Fruit fly (Drosophila melanogaster) whole organism, embryonic: ENCODE data around the gene CG4594.

ENCODE experiments used
- Adf1 ChIP-seq: fragments of 200-800 bp; sonication (Bioruptor generic); IDR thresholded peaks from 2 replicates; pipeline ENCODE4 v1.3.6; 2022; ENCODE audit warnings: missing biosample characterization, missing genetic modification characterization
- CG10959 ChIP-seq: fragments of 200-800 bp; sonication (Bioruptor generic); IDR thresholded peaks from 2 replicates; pipeline ENCODE4 v1.3.6; 2022; ENCODE audit warnings: missing biosample characterization, missing genetic modification characterization
- CG11560 ChIP-seq: fragments of 200-800 bp; sonication (Bioruptor generic); IDR thresholded peaks from 3 replicates; pipeline ENCODE4 v1.3.6; 2022; ENCODE audit warnings: missing biosample characterization, missing genetic modification characterization
- CG12299 ChIP-seq: fragments of 200-800 bp; sonication (Bioruptor generic); optimal IDR thresholded peaks from 2 replicates; lab custom pipeline; 2018; ENCODE audit warnings: missing biosample characterization, mild to moderate bottlenecking, missing genetic modification characterization
- CG18011 ChIP-seq: fragments of 200-800 bp; sonication (Bioruptor generic); optimal IDR thresholded peaks from 2 replicates; lab custom pipeline; 2017; ENCODE audit warnings: missing biosample characterization, missing genetic modification characterization, mild to moderate bottlenecking, moderate library complexity, missing genotype
- CG31388 ChIP-seq: fragments of 200-800 bp; sonication (Bioruptor generic); optimal IDR thresholded peaks from 2 replicates; lab custom pipeline; 2016; ENCODE audit warnings: missing biosample characterization, missing genetic modification characterization
- CG4730 ChIP-seq: fragments of 200-800 bp; sonication (Bioruptor generic); IDR thresholded peaks from 2 replicates; pipeline ENCODE4 v1.3.6; 2022; ENCODE audit warnings: missing biosample characterization, missing genetic modification characterization
- CG4820 ChIP-seq: fragments of 200-800 bp; sonication (Bioruptor generic); optimal IDR thresholded peaks from 3 replicates; lab custom pipeline; 2016; ENCODE audit warnings: missing biosample characterization, missing genetic modification characterization
- CG6813 ChIP-seq: fragments of 200-800 bp; sonication (Bioruptor generic); optimal IDR thresholded peaks from 2 replicates; lab custom pipeline; 2017; ENCODE audit warnings: missing biosample characterization, missing genetic modification characterization, mild to moderate bottlenecking, moderate library complexity, missing genetic modification reagents
- CG9797 ChIP-seq: fragments of 200-800 bp; sonication (Bioruptor generic); optimal IDR thresholded peaks from 3 replicates; lab custom pipeline; 2018; ENCODE audit warnings: missing biosample characterization, mild to moderate bottlenecking, missing genetic modification characterization
- Dfd ChIP-seq, 2 experiments: fragments of >200 bp; optimal IDR thresholded peaks; 2 replicates each; lab custom pipeline; 2017; ENCODE audit warnings: missing biosample characterization in 2 of 2, missing genetic modification characterization in 2 of 2
- Ets65A ChIP-seq: fragments of 200-800 bp; sonication (Bioruptor generic); peaks from one replicate; lab custom pipeline; 2016; ENCODE audit warnings: missing biosample characterization, missing genetic modification characterization
- Ets97D ChIP-seq: fragments of 200-800 bp; sonication (Bioruptor generic); optimal IDR thresholded peaks from 3 replicates; lab custom pipeline; 2016; ENCODE audit warnings: missing biosample characterization, missing genetic modification characterization
- Gsc ChIP-seq: fragments of 200-800 bp; sonication (Bioruptor generic); IDR thresholded peaks from 2 replicates; pipeline ENCODE4 v1.3.6; 2022; ENCODE audit warnings: missing biosample characterization, missing genetic modification characterization
- Med ChIP-seq: fragments of 200-800 bp; sonication (Bioruptor generic); peaks from one replicate; lab custom pipeline; 2016; ENCODE audit warnings: missing biosample characterization, missing genetic modification characterization, mild to moderate bottlenecking, inconsistent platforms, moderate library complexity
- PHDP ChIP-seq: fragments of 200-800 bp; sonication (Bioruptor generic); optimal IDR thresholded peaks from 3 replicates; lab custom pipeline; 2018; ENCODE audit warnings: missing biosample characterization, mild to moderate bottlenecking, missing genetic modification characterization, moderate library complexity
- Pdp1 ChIP-seq, 2 experiments: fragments of 200-800 bp; sonication (Bioruptor generic); optimal IDR thresholded peaks; 3 replicates each; lab custom pipeline; 2016; ENCODE audit warnings: missing biosample characterization in 2 of 2, missing genetic modification characterization in 2 of 2, mild to moderate bottlenecking in 1 of 2, moderate library complexity in 1 of 2
- Side ChIP-seq: fragments of 200-800 bp; sonication (Bioruptor generic); optimal IDR thresholded peaks from 2 replicates; lab custom pipeline; 2016; ENCODE audit warnings: missing biosample characterization, missing genetic modification characterization
- Sin3A ChIP-seq: fragments of >200 bp; optimal IDR thresholded peaks from 2 replicates; lab custom pipeline; 2018
- Sox100B ChIP-seq: fragments of 200-800 bp; sonication (Bioruptor generic); optimal IDR thresholded peaks from 3 replicates; lab custom pipeline; 2018; ENCODE audit warnings: missing biosample characterization, mild to moderate bottlenecking, missing genetic modification characterization
- Spps ChIP-seq: fragments of 200-800 bp; sonication (Bioruptor generic); optimal IDR thresholded peaks from 2 replicates; lab custom pipeline; 2018; ENCODE audit warnings: missing biosample characterization, mild to moderate bottlenecking, missing genetic modification characterization
- Trl ChIP-seq, 3 experiments: fragments of >200 bp in 2 of 3; fragments of 200-800 bp in 1 of 3; sonication (Bioruptor generic) in 1 of 3; optimal IDR thresholded peaks; 2 replicates in 1 of 3; 3 replicates in 2 of 3; lab custom pipeline; 2016 to 2017; ENCODE audit warnings: missing biosample characterization in 1 of 3, missing genetic modification characterization in 1 of 3
- ab ChIP-seq: fragments of 200-800 bp; sonication (Bioruptor generic); optimal IDR thresholded peaks from 2 replicates; lab custom pipeline; 2016; ENCODE audit warnings: missing biosample characterization, missing genetic modification characterization
- abd-A ChIP-seq: fragments of 200-800 bp; sonication (Bioruptor generic); optimal IDR thresholded peaks from 3 replicates; lab custom pipeline; 2019; ENCODE audit warnings: missing biosample characterization, mild to moderate bottlenecking, missing genetic modification characterization, moderate library complexity
- ato ChIP-seq: fragments of 200-800 bp; sonication (Bioruptor generic); IDR thresholded peaks from 2 replicates; pipeline ENCODE4 v1.3.6; 2022; ENCODE audit warnings: missing biosample characterization, missing genetic modification characterization; ENCODE audit not compliant: partially characterized antibody
- cg ChIP-seq: fragments of 200-800 bp; sonication (Bioruptor generic); optimal IDR thresholded peaks from 3 replicates; lab custom pipeline; 2019; ENCODE audit warnings: missing biosample characterization, mild to moderate bottlenecking, missing genetic modification characterization, moderate library complexity
- chif ChIP-seq, 2 experiments: fragments of 200-800 bp; sonication (Bioruptor generic); optimal IDR thresholded peaks; 3 replicates each; lab custom pipeline; 2016; ENCODE audit warnings: missing biosample characterization in 2 of 2, missing genetic modification characterization in 2 of 2
- cwo ChIP-seq: fragments of 200-800 bp; sonication (Bioruptor generic); optimal IDR thresholded peaks from 3 replicates; lab custom pipeline; 2017; ENCODE audit warnings: missing biosample characterization, missing genetic modification characterization, mild to moderate bottlenecking, moderate library complexity, missing genetic modification reagents
- disco-r ChIP-seq: fragments of 200-800 bp; sonication (Bioruptor generic); optimal IDR thresholded peaks from 2 replicates; lab custom pipeline; 2016; ENCODE audit warnings: missing biosample characterization, missing genetic modification characterization
- dm ChIP-seq: fragments of 200-800 bp; sonication (Bioruptor generic); optimal IDR thresholded peaks from 3 replicates; lab custom pipeline; 2016; ENCODE audit warnings: missing biosample characterization, missing genetic modification characterization
- ewg ChIP-seq: fragments of 200-800 bp; sonication (Bioruptor generic); optimal IDR thresholded peaks from 3 replicates; lab custom pipeline; 2017; ENCODE audit warnings: mild to moderate bottlenecking, missing biosample characterization, missing genetic modification reagents, missing genetic modification characterization
- gce ChIP-seq: fragments of 200-800 bp; sonication (Bioruptor generic); IDR thresholded peaks from 3 replicates; pipeline ENCODE4 v1.3.6; 2022; ENCODE audit warnings: missing biosample characterization, missing genetic modification characterization
- kah ChIP-seq: fragments of 200-800 bp; sonication (Bioruptor generic); optimal IDR thresholded peaks from 2 replicates; lab custom pipeline; 2018; ENCODE audit warnings: missing biosample characterization, mild to moderate bottlenecking, missing genetic modification characterization
- knrl ChIP-seq: fragments of 200-800 bp; sonication (Bioruptor generic); IDR thresholded peaks from 3 replicates; pipeline ENCODE4 v1.3.6; 2022; ENCODE audit warnings: missing biosample characterization, missing genetic modification characterization; ENCODE audit not compliant: partially characterized antibody
- lab ChIP-seq: fragments of 200-800 bp; sonication (Bioruptor generic); optimal IDR thresholded peaks from 3 replicates; lab custom pipeline; 2017; ENCODE audit warnings: missing biosample characterization, missing genetic modification characterization, mild to moderate bottlenecking, moderate library complexity, missing genetic modification reagents
- mirr ChIP-seq: fragments of 200-800 bp; sonication (Bioruptor generic); optimal IDR thresholded peaks from 3 replicates; lab custom pipeline; 2018; ENCODE audit warnings: missing biosample characterization, mild to moderate bottlenecking, missing genetic modification characterization
- p53 ChIP-seq: fragments of 200-800 bp; sonication (Bioruptor generic); optimal IDR thresholded peaks from 2 replicates; lab custom pipeline; 2016; ENCODE audit warnings: missing biosample characterization, missing genetic modification characterization
- prd ChIP-seq, 3 experiments: fragments of >200 bp in 2 of 3; fragments of 200-800 bp in 1 of 3; sonication (Bioruptor generic) in 1 of 3; optimal IDR thresholded peaks in 2 of 3; IDR thresholded peaks in 1 of 3; 2 replicates in 2 of 3; 3 replicates in 1 of 3; pipeline versions ENCODE4 v1.3.6 to Lab custom; 2017 to 2022; ENCODE audit warnings: missing biosample characterization in 1 of 3, missing genetic modification characterization in 1 of 3
- pum ChIP-seq: fragments of 200-800 bp; sonication (Bioruptor generic); optimal IDR thresholded peaks from 2 replicates; lab custom pipeline; 2016; ENCODE audit warnings: missing biosample characterization, missing genetic modification characterization
- sc ChIP-seq, 3 experiments: fragments of >200 bp in 2 of 3; fragments of 200-800 bp in 1 of 3; sonication (Bioruptor generic) in 1 of 3; optimal IDR thresholded peaks; 2 replicates in 2 of 3; 3 replicates in 1 of 3; lab custom pipeline; 2017; ENCODE audit warnings: mild to moderate bottlenecking in 1 of 3, missing biosample characterization in 1 of 3, missing genetic modification characterization in 1 of 3, missing genetic modification reagents in 1 of 3
- scrt ChIP-seq: fragments of 200-800 bp; sonication (Bioruptor generic); optimal IDR thresholded peaks from 2 replicates; lab custom pipeline; 2018; ENCODE audit warnings: missing biosample characterization, mild to moderate bottlenecking, missing genetic modification characterization, moderate library complexity
- sim ChIP-seq: fragments of 200-800 bp; sonication (Bioruptor generic); IDR thresholded peaks from 2 replicates; pipeline ENCODE4 v1.3.6; 2022; ENCODE audit warnings: missing biosample characterization, missing genetic modification characterization
- sqz ChIP-seq: fragments of 200-800 bp; sonication (Bioruptor generic); optimal IDR thresholded peaks from 3 replicates; lab custom pipeline; 2018; ENCODE audit warnings: missing biosample characterization, mild to moderate bottlenecking, missing genetic modification characterization
- sr ChIP-seq: fragments of 200-800 bp; sonication (Bioruptor generic); IDR thresholded peaks from 3 replicates; pipeline ENCODE4 v1.3.6; 2022; ENCODE audit warnings: missing biosample characterization, missing genetic modification characterization
- stc ChIP-seq: fragments of 200-800 bp; sonication (Bioruptor generic); IDR thresholded peaks from 2 replicates; pipeline ENCODE4 v1.3.6; 2022; ENCODE audit warnings: missing biosample characterization, missing genetic modification characterization
- usp ChIP-seq: fragments of >200 bp; optimal IDR thresholded peaks from 2 replicates; lab custom pipeline; 2017; ENCODE audit warnings: missing biosample characterization, missing genetic modification characterization
- vnd ChIP-seq: fragments of 200-800 bp; sonication (Bioruptor generic); IDR thresholded peaks from 3 replicates; pipeline ENCODE4 v1.3.6; 2022; ENCODE audit warnings: missing biosample characterization, missing genetic modification characterization; ENCODE audit not compliant: partially characterized antibody
- wdn ChIP-seq: fragments of 200-800 bp; sonication (Bioruptor generic); IDR thresholded peaks from 2 replicates; pipeline ENCODE4 v1.3.6; 2022; ENCODE audit warnings: missing biosample characterization, missing genetic modification characterization
- z ChIP-seq: fragments of 200-800 bp; sonication (Bioruptor generic); IDR thresholded peaks from 3 replicates; pipeline ENCODE4 v1.3.6; 2022; ENCODE audit warnings: missing biosample characterization, missing genetic modification characterization
- zfh2 ChIP-seq: fragments of 200-800 bp; sonication (Bioruptor generic); optimal IDR thresholded peaks from 2 replicates; lab custom pipeline; 2016; ENCODE audit warnings: missing biosample characterization, missing genetic modification characterization

The CG4594 gene

dm6 chr2L:9882393-9882971 lies 37.5 kb upstream of the CG4594 start (continued):
- TF ChIP-seq pum (GFP tag; lab: Kevin White, UChicago) (no peak), ab (GFP tag; lab: Kevin White, UChicago) (no peak), ewg (no peak), cwo (GFP tag; lab: Kevin White, UChicago) (no peak), cg (GFP tag; lab: Kevin White, UChicago) (peak; percentile 60), sim (GFP tag; lab: Robert Waterston, UW) (no peak), Pdp1 (GFP tag; optimal IDR thresholded peaks at IDR 0.05; lab: Kevin White, UChicago) (no peak), CG11560 (tag; lab: Robert Waterston, UW) (no peak), scrt (GFP tag; lab: Kevin White, UChicago) (peak; percentile 18), CG4730 (GFP tag; lab: Robert Waterston, UW) (no peak), z (GFP tag; lab: Robert Waterston, UW) (no peak), Sox100B (no peak), CG9797 (GFP tag; lab: Kevin White, UChicago) (no peak), sr (GFP tag; lab: Robert Waterston, UW) (no peak), CG6813 (no peak), lab (GFP tag; lab: Kevin White, UChicago) (no peak), Sin3A (lab: Kevin White, UChicago) (no peak), mirr (GFP tag; lab: Kevin White, UChicago) (peak; percentile 58), chif (GFP tag; optimal IDR thresholded peaks at IDR 0.05; lab: Kevin White, UChicago) (no peak), sc (optimal IDR thresholded peaks at IDR 0.05; lab: Kevin White, UChicago) (no peak), sc (GFP tag; optimal IDR thresholded peaks at IDR 0.05; lab: Kevin White, UChicago) (no peak), Side (GFP tag; lab: Kevin White, UChicago) (no peak), Ets65A (peak; percentile 31), CG10959 (no peak), wdn (GFP tag; lab: Robert Waterston, UW) (no peak), sqz (GFP tag; lab: Kevin White, UChicago) (peak; percentile 5), CG31388 (GFP tag; lab: Kevin White, UChicago) (no peak), Trl (optimal IDR thresholded peaks at IDR 0.05; lab: Kevin White, UChicago) (peak in 1 of 2 experiments; percentile 7), Trl (GFP tag; optimal IDR thresholded peaks at IDR 0.05; lab: Kevin White, UChicago) (no peak), zfh2 (no peak), Gsc (GFP tag; lab: Robert Waterston, UW) (no peak), Ets97D (GFP tag; lab: Kevin White, UChicago) (no peak), p53 (GFP tag; lab: Kevin White, UChicago) (no peak), PHDP (tag; lab: Kevin White, UChicago) (no peak), CG18011 (GFP tag; lab: Kevin White, UChicago) (no peak), Spps (tag; lab: Kevin White, UChicago) (no peak), dm (no peak), abd-A (peak; percentile 86), ato (GFP tag; lab: Robert Waterston, UW) (no peak), disco-r (no peak), vnd (GFP tag; lab: Robert Waterston, UW) (no peak), stc (GFP tag; lab: Robert Waterston, UW) (no peak), Adf1 (GFP tag; lab: Robert Waterston, UW) (no peak), CG4820 (GFP tag; lab: Kevin White, UChicago) (no peak), usp (no peak), gce (GFP tag; lab: Robert Waterston, UW) (no peak), kah (GFP tag; lab: Kevin White, UChicago) (no peak), prd (optimal IDR thresholded peaks at IDR 0.05; lab: Kevin White, UChicago) (no peak), prd (GFP tag; IDR thresholded peaks at IDR 0.05; lab: Robert Waterston, UW) (no peak), Med (GFP tag; lab: Kevin White, UChicago) (no peak), CG12299 (tag; lab: Kevin White, UChicago) (no peak), Dfd (GFP tag; optimal IDR thresholded peaks at IDR 0.05; lab: Kevin White, UChicago) (no peak), knrl (0 out of 3 replicates have a peak, but pooled peaks have one; percentile 11)
